Fruit fly (Drosophila melanogaster): ENCODE results near the gene Peritrophin-15b.
A peak's percentile ranks its signal among the peaks of the same experiment; 100 is the strongest.

The Peritrophin-15b gene

DNA sequence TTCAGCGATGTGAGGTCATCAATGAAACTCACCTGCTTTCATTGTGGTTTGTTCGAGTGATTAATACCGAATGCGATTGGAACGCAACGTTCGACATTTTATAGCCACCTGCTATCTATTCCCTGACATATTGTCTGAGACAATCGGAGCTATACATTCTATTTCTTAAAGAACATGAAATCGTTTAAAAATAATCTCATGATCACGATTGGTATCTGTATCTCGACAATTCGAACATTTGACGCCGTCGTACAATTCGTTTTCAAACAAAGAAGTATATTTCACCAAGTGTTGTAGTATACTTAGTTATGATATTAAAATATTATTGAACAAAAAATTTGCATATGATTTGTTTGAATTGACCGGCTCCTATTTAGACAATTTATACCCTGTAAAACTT lies at the start of gene Peritrophin-15b:
TSS of gene Peritrophin-15b (minus strand) at position 101 of the 400 bp plus-strand sequence.
- no peak for TF ChIP-seq CG16813 (GFP tag; IDR thresholded peaks at IDR 0.05; ENCODE audit: partially characterized antibody)
- TF ChIP-seq D (optimal IDR thresholded peaks at IDR 0.05): no peak
- no peak for TF ChIP-seq D (GFP tag; optimal IDR thresholded peaks at IDR 0.05)
- TF ChIP-seq peb (GFP tag; IDR thresholded peaks at IDR 0.05): no peak
- no peak for TF ChIP-seq Camta (GFP tag; optimal IDR thresholded peaks at IDR 0.05)
- TF ChIP-seq pan (optimal IDR thresholded peaks at IDR 0.05): no peak
- TF ChIP-seq pan (GFP tag; optimal IDR thresholded peaks at IDR 0.05 in 1 of 2, IDR thresholded peaks at IDR 0.05 in 1 of 2): no peak
- TF ChIP-seq HLH4C (GFP tag; IDR thresholded peaks at IDR 0.05; ENCODE audit: partially characterized antibody): no peak
- no peak for TF ChIP-seq dysf (GFP tag; IDR thresholded peaks at IDR 0.05)
- no peak for TF ChIP-seq CG10431 (GFP tag; optimal IDR thresholded peaks at IDR 0.05)
- TF ChIP-seq Blimp-1 (GFP tag; optimal IDR thresholded peaks at IDR 0.05): no peak
- TF ChIP-seq usp (GFP tag; optimal IDR thresholded peaks at IDR 0.05): no peak
- TF ChIP-seq crol (GFP tag; IDR thresholded peaks at IDR 0.05): no peak
- no peak for TF ChIP-seq CG1233 (GFP tag; optimal IDR thresholded peaks at IDR 0.05)
- TF ChIP-seq ci (GFP tag; IDR thresholded peaks at IDR 0.05): no peak
- TF ChIP-seq br (optimal IDR thresholded peaks at IDR 0.05): no peak
- no peak for TF ChIP-seq Dek (tag; optimal IDR thresholded peaks at IDR 0.05)
- no peak for TF ChIP-seq TFAM (GFP tag; optimal IDR thresholded peaks at IDR 0.05)
- no peak for TF ChIP-seq cato (GFP tag; optimal IDR thresholded peaks at IDR 0.05; ENCODE audit: borderline replicate concordance)
- TF ChIP-seq ro (GFP tag; IDR thresholded peaks at IDR 0.05): no peak
- TF ChIP-seq CG43689 (GFP tag; IDR thresholded peaks at IDR 0.05): no peak
- no peak for TF ChIP-seq ara (GFP tag; IDR thresholded peaks at IDR 0.05)

DNA sequence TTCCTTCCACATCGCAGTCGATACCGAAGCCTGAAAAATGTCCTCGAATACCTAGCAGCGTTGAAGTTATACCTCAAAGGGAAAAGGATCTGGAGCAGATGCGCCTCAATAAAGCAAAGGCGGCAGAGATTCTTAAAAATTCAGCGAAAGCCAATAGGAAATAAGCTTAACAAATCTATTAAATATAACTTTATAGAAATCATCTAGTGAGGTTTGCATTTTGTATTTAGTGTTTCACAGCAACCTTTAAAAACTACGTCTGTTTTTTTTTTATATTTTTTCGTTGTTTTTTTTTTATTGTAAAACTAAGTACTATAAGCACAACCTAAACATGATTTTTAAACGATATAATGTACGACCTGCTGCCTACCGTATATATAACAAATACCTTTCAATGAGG lies 47.4 kb upstream of the Peritrophin-15b start, which contains the start of gene CG31897:
TSS of gene CG31897 (plus strand) at position 301 of the 400 bp plus-strand sequence.
- no peak for TF ChIP-seq stc (GFP tag; IDR thresholded peaks at IDR 0.05)
- no peak for TF ChIP-seq fru (optimal IDR thresholded peaks at IDR 0.05)

DNA sequence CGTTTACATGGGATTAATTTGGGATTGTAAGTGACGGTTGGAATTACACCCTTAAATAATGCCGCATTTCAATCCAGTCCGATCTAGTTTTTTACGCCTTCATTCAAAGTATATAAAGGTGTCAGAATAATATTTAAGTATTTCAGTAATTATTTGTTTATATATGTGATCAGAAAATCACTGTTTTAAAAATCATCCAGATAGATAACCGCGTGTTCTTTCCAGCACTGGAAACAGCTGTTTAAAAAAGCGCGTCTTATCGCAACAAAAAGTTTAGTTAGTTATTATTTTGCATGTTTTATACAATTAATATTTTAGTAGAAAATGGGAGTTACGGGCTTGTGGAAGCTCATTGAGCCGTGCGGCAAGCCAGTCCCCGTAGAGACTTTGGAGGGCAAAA lies 43.3 kb upstream of the Peritrophin-15b start, which contains the start of gene mus201:
TSS of gene mus201 (plus strand) at position 118 of the 400 bp plus-strand sequence.
- TF ChIP-seq MBD-R2 (GFP tag; IDR thresholded peaks at IDR 0.05): peak; percentile 79
- no peak for TF ChIP-seq CG31224 (GFP tag; IDR thresholded peaks at IDR 0.05)
- peak; percentile 47; the same call in 1 of the 2 replicates for TF ChIP-seq E2f2 (GFP tag; IDR thresholded peaks at IDR 0.05)
- no peak for TF ChIP-seq chinmo (GFP tag; IDR thresholded peaks at IDR 0.05; ENCODE audit: partially characterized antibody)
- peak; percentile 13 for TF ChIP-seq CG17186 (GFP tag; optimal IDR thresholded peaks at IDR 0.05)
- peak; percentile 68 for TF ChIP-seq CG10431 (GFP tag; optimal IDR thresholded peaks at IDR 0.05)
- TF ChIP-seq Dp (GFP tag; optimal IDR thresholded peaks at IDR 0.05): peak; percentile 41
- peak; percentile 97 for TF ChIP-seq CG3995 (GFP tag; optimal IDR thresholded peaks at IDR 0.05)
- TF ChIP-seq pzg (GFP tag; optimal IDR thresholded peaks at IDR 0.05): peak; percentile 23
- peak; percentile 32; the same call in 1 of the 3 replicates for TF ChIP-seq row (GFP tag; IDR thresholded peaks at IDR 0.05)
- TF ChIP-seq twi (tag; optimal IDR thresholded peaks at IDR 0.05): no peak
- peak; percentile 19 for TF ChIP-seq stwl (tag; optimal IDR thresholded peaks at IDR 0.05)
- TF ChIP-seq salm (tag; optimal IDR thresholded peaks at IDR 0.05): no peak
- TF ChIP-seq cwo (GFP tag; optimal IDR thresholded peaks at IDR 0.05): no peak
- peak; percentile 76 for TF ChIP-seq CG10267 (tag; optimal IDR thresholded peaks at IDR 0.05)
- TF ChIP-seq crp (GFP tag; optimal IDR thresholded peaks at IDR 0.05): peak in 1 of 2 experiments; percentile 80
